Fruit fly (Drosophila melanogaster): ENCODE results near the gene CG31546.

dm6 chr3R:5620387-5620956, 15.0 kb downstream of the CG31546 start:
- peak in 1 of 2 experiments; percentile 68 for TF ChIP-seq foxo (GFP tag; optimal IDR thresholded peaks at IDR 0.05)
- no peak for TF ChIP-seq Abd-B (GFP tag; optimal IDR thresholded peaks at IDR 0.05)
- peak; percentile 38 for TF ChIP-seq HLH106 (tag; optimal IDR thresholded peaks at IDR 0.05)
- TF ChIP-seq usp (GFP tag; optimal IDR thresholded peaks at IDR 0.05), result no peak
- TF ChIP-seq tai (GFP tag; optimal IDR thresholded peaks at IDR 0.05), result no peak
- no peak for TF ChIP-seq Rel (GFP tag; optimal IDR thresholded peaks at IDR 0.05)
- no peak for TF ChIP-seq Rel (tag; optimal IDR thresholded peaks at IDR 0.05)
- TF ChIP-seq psq (GFP tag; optimal IDR thresholded peaks at IDR 0.05), result peak; percentile 58
- TF ChIP-seq OdsH (GFP tag; optimal IDR thresholded peaks at IDR 0.05), result peak; percentile 59
- TF ChIP-seq h (GFP tag; optimal IDR thresholded peaks at IDR 0.05), result peak; percentile 71
- TF ChIP-seq CrebA (GFP tag; optimal IDR thresholded peaks at IDR 0.05; ENCODE audit: borderline replicate concordance), result no peak
- no peak for TF ChIP-seq CG9705 (GFP tag; optimal IDR thresholded peaks at IDR 0.05)
- peak; percentile 41 for TF ChIP-seq dmrt93B (GFP tag; optimal IDR thresholded peaks at IDR 0.05)
- no peak for TF ChIP-seq jim (GFP tag; optimal IDR thresholded peaks at IDR 0.05)
- TF ChIP-seq lola (GFP tag; optimal IDR thresholded peaks at IDR 0.05), result no peak
